Fruit fly (Drosophila melanogaster): ENCODE data around the gene CG4558.
A peak's percentile ranks its signal among the peaks of the same experiment; 100 is the strongest.

CG4558 gene

dm6 chrX:6876343-6876742 is 26.8 kb downstream of the CG4558 start:
- TF ChIP-seq Smox (GFP tag; optimal IDR thresholded peaks at IDR 0.05) = no peak
- no peak for TF ChIP-seq Sox15 (GFP tag; optimal IDR thresholded peaks at IDR 0.05)
- no peak for TF ChIP-seq CG16779 (tag; optimal IDR thresholded peaks at IDR 0.05)
- TF ChIP-seq Hr4 (GFP tag; optimal IDR thresholded peaks at IDR 0.05) = no peak

- no peak for TF ChIP-seq OdsH (GFP tag; optimal IDR thresholded peaks at IDR 0.05)
- no peak for TF ChIP-seq Ets96B (tag; optimal IDR thresholded peaks at IDR 0.05)
- no peak for TF ChIP-seq pdm3 (GFP tag; optimal IDR thresholded peaks at IDR 0.05)
- TF ChIP-seq CG8119 (GFP tag; IDR thresholded peaks at IDR 0.05) = 0 out of 3 replicates have a peak, but pooled peaks have one; percentile 25
- TF ChIP-seq spab (GFP tag; optimal IDR thresholded peaks at IDR 0.05) = no peak
- TF ChIP-seq CG34406 (GFP tag; optimal IDR thresholded peaks at IDR 0.05) = no peak
- TF ChIP-seq Eip75B (GFP tag; optimal IDR thresholded peaks at IDR 0.05) = no peak
- TF ChIP-seq CG32006 (GFP tag; optimal IDR thresholded peaks at IDR 0.05) = no peak
- no peak for TF ChIP-seq ss (GFP tag; optimal IDR thresholded peaks at IDR 0.05)
- TF ChIP-seq Eip78C (GFP tag) = peak; percentile 40
- TF ChIP-seq vri (GFP tag; optimal IDR thresholded peaks at IDR 0.05) = no peak
- TF ChIP-seq Hr4 (GFP tag; optimal IDR thresholded peaks at IDR 0.05) = no peak
- no peak for TF ChIP-seq topi (GFP tag; optimal IDR thresholded peaks at IDR 0.05)
- TF ChIP-seq CG6854 (GFP tag; optimal IDR thresholded peaks at IDR 0.05) = no peak
- TF ChIP-seq CG3032 (tag; optimal IDR thresholded peaks at IDR 0.05) = no peak
- TF ChIP-seq Sox102F (GFP tag; optimal IDR thresholded peaks at IDR 0.05) = no peak
- TF ChIP-seq achi (GFP tag; optimal IDR thresholded peaks at IDR 0.05) = no peak
- TF ChIP-seq Blimp-1 (GFP tag; optimal IDR thresholded peaks at IDR 0.05) = no peak
- TF ChIP-seq CG15336 (GFP tag; IDR thresholded peaks at IDR 0.05) = 0 out of 2 replicates have a peak, but pooled peaks have one; percentile 24
- TF ChIP-seq CG3919 (GFP tag; optimal IDR thresholded peaks at IDR 0.05) = no peak
- no peak for TF ChIP-seq CG16779 (tag; optimal IDR thresholded peaks at IDR 0.05)
- no peak for TF ChIP-seq Met (GFP tag; optimal IDR thresholded peaks at IDR 0.05)
Observed at dm6 chrX:6898147-6898546, 48.6 kb downstream of the CG4558 start.

Measured in whole organism, prepupa.